Worm (Caenorhabditis elegans): ENCODE results near the gene W04B5.5.

- TF ChIP-seq nhr-6 (tag; optimal IDR thresholded peaks at IDR 0.05) (no peak), nhr-77 (tag; optimal IDR thresholded peaks at IDR 0.05) (no peak), ceh-16 (tag; optimal IDR thresholded peaks at IDR 0.05) (no peak), snpc-4 (tag; optimal IDR thresholded peaks at IDR 0.05) (no peak), F13H6.1 (tag; optimal IDR thresholded peaks at IDR 0.05) (no peak), mab-5 (tag; optimal IDR thresholded peaks at IDR 0.05) (no peak), elt-3 (tag; optimal IDR thresholded peaks at IDR 0.05) (no peak), ztf-4 (tag; optimal IDR thresholded peaks at IDR 0.05) (no peak), ceh-82 (tag; optimal IDR thresholded peaks at IDR 0.05) (no peak), nhr-21 (tag; optimal IDR thresholded peaks at IDR 0.05) (no peak), ztf-1 (GFP tag; conservative IDR thresholded peaks at IDR 0.05) (no peak), fos-1 (tag; optimal IDR thresholded peaks at IDR 0.05) (no peak)
Observed at ce11 chrIII:2418981-2419380, 972 bp upstream of the W04B5.5 start.
